Fruit fly (Drosophila melanogaster): ENCODE results near the gene CG31674.

The CG31674 gene

dm6 chr2L:20881353-20882079 is 50.5 kb downstream of the CG31674 start (continued):
- peak; percentile 50 for TF ChIP-seq Xbp1 (GFP tag; optimal IDR thresholded peaks at IDR 0.05)
- TF ChIP-seq CG9609 (GFP tag; optimal IDR thresholded peaks at IDR 0.05) = peak; percentile 23
- TF ChIP-seq CG18764 (GFP tag; optimal IDR thresholded peaks at IDR 0.05) = peak; percentile 17
- TF ChIP-seq prd (optimal IDR thresholded peaks at IDR 0.05) = no peak
- peak; percentile 74 for TF ChIP-seq prd (GFP tag; IDR thresholded peaks at IDR 0.05)
- TF ChIP-seq CG11696 (GFP tag; IDR thresholded peaks at IDR 0.05) = peak; percentile 53; the same call in 1 of the 2 replicates
- no peak for TF ChIP-seq Kr (GFP tag; optimal IDR thresholded peaks at IDR 0.05)
- TF ChIP-seq bsh (GFP tag; optimal IDR thresholded peaks at IDR 0.05) = peak in 1 of 2 experiments; percentile 22
- TF ChIP-seq dysf (GFP tag; IDR thresholded peaks at IDR 0.05) = peak; percentile 71
- TF ChIP-seq CG8290 (GFP tag; optimal IDR thresholded peaks at IDR 0.05) = no peak
- TF ChIP-seq CG8290 (tag; optimal IDR thresholded peaks at IDR 0.05) = peak in 1 of 2 experiments; percentile 90
- TF ChIP-seq wek (GFP tag; optimal IDR thresholded peaks at IDR 0.05) = peak; percentile 19
- 0 out of 2 replicates have a peak, but pooled peaks have one; percentile 32 for TF ChIP-seq seq (GFP tag; IDR thresholded peaks at IDR 0.05)
- TF ChIP-seq gsb (GFP tag; IDR thresholded peaks at IDR 0.05) = no peak
- no peak; the same call in 1 of the 2 replicates for TF ChIP-seq stc (GFP tag; IDR thresholded peaks at IDR 0.05)
- peak; percentile 5 for TF ChIP-seq eyg (GFP tag; optimal IDR thresholded peaks at IDR 0.05)
- peak; percentile 17 for TF ChIP-seq CG16863 (GFP tag; optimal IDR thresholded peaks at IDR 0.05)
- peak; percentile 6 for TF ChIP-seq CG10979 (tag; optimal IDR thresholded peaks at IDR 0.05)
- TF ChIP-seq CG15514 (GFP tag; optimal IDR thresholded peaks at IDR 0.05) = peak; percentile 47
- peak; percentile 84 for TF ChIP-seq CG18599 (GFP tag; optimal IDR thresholded peaks at IDR 0.05)
- TF ChIP-seq Drgx (GFP tag; IDR thresholded peaks at IDR 0.05) = 0 out of 2 replicates have a peak, but pooled peaks have one; percentile 6
- TF ChIP-seq tin (GFP tag; optimal IDR thresholded peaks at IDR 0.05) = peak; percentile 41
- peak; percentile 16 for TF ChIP-seq Ssrp (tag; optimal IDR thresholded peaks at IDR 0.05)
- TF ChIP-seq CG5953 (GFP tag; IDR thresholded peaks at IDR 0.05) = 0 out of 2 replicates have a peak, but pooled peaks have one; percentile 27
- TF ChIP-seq rib (GFP tag; IDR thresholded peaks at IDR 0.05) = peak; percentile 74
- 0 out of 2 replicates have a peak, but pooled peaks have one; percentile 47 for TF ChIP-seq ara (GFP tag; IDR thresholded peaks at IDR 0.05)
- TF ChIP-seq Sox100B (GFP tag; optimal IDR thresholded peaks at IDR 0.05) = peak; percentile 45
- no peak for TF ChIP-seq Jarid2 (GFP tag; optimal IDR thresholded peaks at IDR 0.05)
- TF ChIP-seq CG4730 (GFP tag; IDR thresholded peaks at IDR 0.05) = 0 out of 2 replicates have a peak, but pooled peaks have one; percentile 12
- TF ChIP-seq NfI (GFP tag; optimal IDR thresholded peaks at IDR 0.05) = peak; percentile 12
- TF ChIP-seq bab2 (GFP tag; optimal IDR thresholded peaks at IDR 0.05) = peak; percentile 53
- no peak for TF ChIP-seq cas (GFP tag; IDR thresholded peaks at IDR 0.05)
- peak; percentile 86 for TF ChIP-seq lab (GFP tag; optimal IDR thresholded peaks at IDR 0.05)
- peak; percentile 79 for TF ChIP-seq mam (GFP tag; optimal IDR thresholded peaks at IDR 0.05)
- no peak for TF ChIP-seq CG4282 (GFP tag; optimal IDR thresholded peaks at IDR 0.05)
- TF ChIP-seq phol (tag; optimal IDR thresholded peaks at IDR 0.05) = peak; percentile 27
- peak; percentile 56 for TF ChIP-seq Sox102F (GFP tag; optimal IDR thresholded peaks at IDR 0.05)
- no peak for TF ChIP-seq slou (GFP tag; optimal IDR thresholded peaks at IDR 0.05)
- 0 out of 2 replicates have a peak, but pooled peaks have one; percentile 12 for TF ChIP-seq ro (GFP tag; IDR thresholded peaks at IDR 0.05)
- TF ChIP-seq fd3F (GFP tag; optimal IDR thresholded peaks at IDR 0.05) = peak; percentile 26
- peak; percentile 29 for TF ChIP-seq dmrt99B (tag; optimal IDR thresholded peaks at IDR 0.05)
- peak; percentile 23 for TF ChIP-seq CG6813 (GFP tag; optimal IDR thresholded peaks at IDR 0.05)
- no peak for TF ChIP-seq CG6654 (GFP tag; optimal IDR thresholded peaks at IDR 0.05)
- peak; percentile 54; the same call in 1 of the 2 replicates for TF ChIP-seq Poxn (GFP tag; IDR thresholded peaks at IDR 0.05)
- TF ChIP-seq Hey (tag; optimal IDR thresholded peaks at IDR 0.05) = no peak
- peak; percentile 11 for TF ChIP-seq Chrac-16 (GFP tag; optimal IDR thresholded peaks at IDR 0.05)
- peak; percentile 26 for TF ChIP-seq CG17359 (tag; optimal IDR thresholded peaks at IDR 0.05)
- 0 out of 2 replicates have a peak, but pooled peaks have one; percentile 49 for TF ChIP-seq klu (GFP tag; IDR thresholded peaks at IDR 0.05)
- 0 out of 3 replicates have a peak, but pooled peaks have one; percentile 42 for TF ChIP-seq H15 (GFP tag; IDR thresholded peaks at IDR 0.05)

Measured in whole organism, embryonic.